2 fruit fly cellular contexts compared by ENCODE assay signal in the genomic region with DNA sequence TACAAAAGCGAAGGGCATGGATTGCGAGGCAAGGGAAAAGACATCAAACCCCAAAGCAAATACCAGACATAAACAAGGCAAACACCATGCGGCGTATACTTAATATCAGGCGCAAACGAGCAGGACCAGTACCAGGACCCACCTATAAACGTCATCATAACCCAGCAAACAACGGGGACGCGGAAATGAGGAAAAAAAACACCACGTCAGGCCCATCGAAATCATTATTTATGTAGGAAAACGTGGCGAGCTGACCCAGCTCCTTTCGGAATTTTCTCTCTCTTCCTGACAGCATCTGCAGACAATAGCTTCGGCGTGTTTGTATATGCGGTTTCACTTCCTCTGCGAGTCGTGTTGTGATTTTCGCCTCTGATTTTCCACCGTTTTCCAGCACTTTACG.
TF ChIP-seq lines count a peak whose summit lies in the region.

No protein-coding gene starts in this region.

- TF ChIP-seq CTCF in whole organism, embryonic (GFP tag; optimal IDR thresholded peaks at IDR 0.05; lab: Kevin White, UChicago): no peak

TF ChIP-seq in whole organism, adult, 20 proteins besides CTCF, POLR2A, EP300 and RAD21:
- TF ChIP-seq bab1 (GFP tag; optimal IDR thresholded peaks at IDR 0.05; lab: Kevin White, UChicago) (no peak), kay (GFP tag; lab: Kevin White, UChicago; ENCODE audit: borderline replicate concordance) (peak; percentile 8), cnc (optimal IDR thresholded peaks at IDR 0.05; lab: Kevin White, UChicago) (no peak)

TF ChIP-seq in whole organism, embryonic, 481 proteins besides CTCF, POLR2A, EP300 and RAD21:
- TF ChIP-seq Lim3 (GFP tag; IDR thresholded peaks at IDR 0.05; lab: Robert Waterston, UW): no peak
- peak; percentile 84 for TF ChIP-seq abd-A (tag; optimal IDR thresholded peaks at IDR 0.05; lab: Kevin White, UChicago)
- no peak for TF ChIP-seq nerfin-2 (GFP tag; IDR thresholded peaks at IDR 0.05; lab: Robert Waterston, UW; ENCODE audit: partially characterized antibody)
- peak; percentile 82 for TF ChIP-seq CG13894 (tag; optimal IDR thresholded peaks at IDR 0.05; lab: Kevin White, UChicago)
